Worm (Caenorhabditis elegans) whole organism, dauer: ENCODE measurements around the gene aakb-2.

Experiments
- unc-62 ChIP-seq: sonication (generic microtip); optimal IDR thresholded peaks from 2 replicates; lab custom pipeline; 2017; ENCODE audit warnings: missing biosample characterization, missing genetic modification reagents, missing genetic modification characterization

Gene aakb-2

ce11 chrIII:11268532-11268931 is 31.6 kb downstream of the aakb-2 start:
- TF ChIP-seq unc-62 (GFP tag; lab: Kevin White, UChicago): no peak

ce11 chrIII:11269206-11269605 is 32.3 kb downstream of the aakb-2 start:
- TF ChIP-seq unc-62 (GFP tag; lab: Kevin White, UChicago): no peak

DNA sequence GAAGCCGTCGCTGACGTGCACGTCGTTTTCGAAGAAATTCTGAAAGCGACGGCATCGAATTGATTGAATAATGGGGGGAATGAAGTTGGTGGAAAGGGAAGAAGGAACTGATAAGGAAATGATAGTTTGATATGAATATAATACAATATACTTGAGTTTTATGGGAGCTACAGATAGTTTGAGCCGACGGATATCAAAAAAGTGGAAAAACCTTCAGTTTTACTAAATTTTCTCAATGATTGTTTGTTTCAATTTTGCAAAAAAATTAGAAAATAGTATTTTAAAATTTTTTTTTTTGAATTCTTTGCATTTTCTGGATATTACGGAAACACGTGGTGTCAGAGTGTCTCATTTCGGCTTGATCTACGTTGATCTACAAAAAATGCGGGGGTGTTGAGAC is 33.9 kb downstream of the aakb-2 start, which contains the start of gene obr-1:
TSS of gene obr-1 (minus strand) at position 101 of the 400 bp plus-strand sequence.
- TF ChIP-seq unc-62 (GFP tag; lab: Kevin White, UChicago): no peak

DNA sequence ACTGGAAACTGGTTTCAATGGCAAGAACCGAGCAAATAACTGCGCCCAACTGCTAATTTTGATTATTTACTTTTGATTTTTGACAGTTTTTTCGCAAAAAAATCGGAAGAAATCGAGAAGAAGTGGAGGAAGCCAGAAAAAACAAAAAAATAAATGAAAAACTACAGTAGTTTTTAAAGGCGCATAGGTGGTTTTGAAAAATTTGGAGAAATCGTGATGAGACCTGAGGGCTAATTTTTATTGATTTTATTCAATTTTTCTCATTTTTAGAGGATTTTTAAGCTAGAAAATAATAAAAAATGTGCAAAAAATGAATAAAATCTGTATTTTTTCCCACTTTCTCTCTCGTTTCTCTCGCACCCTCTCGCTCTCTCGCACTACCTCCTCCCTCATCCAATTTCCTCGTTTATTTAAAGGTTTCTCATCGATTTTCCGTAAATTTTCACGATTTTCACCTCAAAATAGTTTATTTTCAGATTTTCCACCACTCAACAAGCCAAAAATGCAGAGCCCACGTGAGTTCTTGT is 37.7 kb downstream of the aakb-2 start, which contains the start of gene Y47D3A.20:
TSS of gene Y47D3A.20 (plus strand) at position 477 of the 527 bp plus-strand sequence.
- no peak for TF ChIP-seq unc-62 (GFP tag; lab: Kevin White, UChicago)

DNA sequence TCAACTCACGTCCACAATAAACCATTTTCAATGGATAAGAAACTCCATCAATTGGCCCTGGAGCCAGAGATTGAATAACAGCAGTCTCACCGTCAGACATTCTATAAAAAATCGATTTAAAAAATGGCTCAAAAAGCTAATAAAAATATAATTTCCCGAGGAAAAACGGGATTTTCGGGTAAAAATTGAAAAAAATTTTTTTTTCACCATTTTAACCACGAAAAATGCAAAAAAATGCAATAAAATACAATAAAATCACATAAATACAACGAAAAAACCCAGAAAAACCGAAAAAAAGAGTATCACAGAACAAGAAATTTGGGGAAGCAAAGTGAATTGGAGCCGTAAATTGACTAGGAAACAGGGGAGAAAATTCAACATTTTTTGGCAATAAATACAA is 41.9 kb downstream of the aakb-2 start, which contains the start of gene Y47D3A.21:
TSS of gene Y47D3A.21 (minus strand) at position 101 of the 400 bp plus-strand sequence.
- no peak for TF ChIP-seq unc-62 (GFP tag; lab: Kevin White, UChicago)

- no peak for TF ChIP-seq unc-62 (GFP tag; lab: Kevin White, UChicago)
These were observed 43.0 kb downstream of the aakb-2 start for ce11 chrIII:11279954-11280353.

- TF ChIP-seq unc-62 (GFP tag; lab: Kevin White, UChicago): no peak
These were observed 46.7 kb downstream of the aakb-2 start for ce11 chrIII:11283648-11284047.

DNA sequence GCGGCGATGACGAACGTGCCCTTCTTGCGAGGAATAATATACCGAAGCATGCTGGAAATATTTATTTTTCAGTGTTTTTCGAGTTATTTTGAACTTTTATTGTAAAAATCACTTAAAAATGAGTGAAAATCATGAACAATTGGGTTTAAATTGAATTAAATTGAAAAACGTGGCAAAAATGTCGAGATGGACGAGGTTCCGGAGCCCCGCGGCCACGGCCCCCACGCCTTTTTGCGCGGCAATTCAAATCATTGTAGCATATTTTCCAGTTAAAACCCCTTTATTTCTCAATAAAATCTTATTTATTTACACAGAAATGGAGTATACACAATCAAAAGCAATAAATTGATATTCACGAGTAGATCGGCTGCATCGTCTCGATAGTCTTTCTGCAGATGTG is 49.1 kb downstream of the aakb-2 start:
- no peak for TF ChIP-seq unc-62 (GFP tag; lab: Kevin White, UChicago)

- TF ChIP-seq unc-62 (GFP tag; lab: Kevin White, UChicago): no peak
These were observed 50.4 kb downstream of the aakb-2 start for ce11 chrIII:11287340-11287739.

- TF ChIP-seq unc-62 (GFP tag; lab: Kevin White, UChicago): no peak
These were observed 51.4 kb downstream of the aakb-2 start for ce11 chrIII:11288295-11288694.
